Fruit fly (Drosophila melanogaster) whole organism, embryonic: ENCODE results near the gene CG7903.
A peak's percentile ranks its signal among the peaks of the same experiment; 100 is the strongest.

Experiments
- BtbVII ChIP-seq: fragments of 200-800 bp; sonication (Bioruptor generic); optimal IDR thresholded peaks from 3 replicates; lab custom pipeline; 2017; ENCODE audit warnings: missing biosample characterization, mild to moderate bottlenecking, missing genetic modification characterization
- CG10274 ChIP-seq: fragments of 200-800 bp; sonication (Bioruptor generic); optimal IDR thresholded peaks from 3 replicates; lab custom pipeline; 2017; ENCODE audit warnings: missing biosample characterization, mild to moderate bottlenecking, missing genetic modification characterization
- CG10321 ChIP-seq: fragments of 200-800 bp; sonication (Bioruptor generic); IDR thresholded peaks from 2 replicates; pipeline ENCODE4 v1.3.6; 2022; ENCODE audit warnings: missing biosample characterization, missing genetic modification characterization
- CG11093 ChIP-seq: fragments of 200-800 bp; sonication (Bioruptor generic); IDR thresholded peaks from 3 replicates; pipeline ENCODE4 v1.3.6; 2022; ENCODE audit warnings: missing biosample characterization, missing genetic modification characterization
- CG12769 ChIP-seq: fragments of 200-800 bp; sonication (Bioruptor generic); optimal IDR thresholded peaks from 2 replicates; lab custom pipeline; 2019; ENCODE audit warnings: missing biosample characterization, mild to moderate bottlenecking, missing genetic modification characterization, moderate library complexity
- CG13296 ChIP-seq: fragments of 200-800 bp; sonication (Bioruptor generic); optimal IDR thresholded peaks from 3 replicates; lab custom pipeline; 2018; ENCODE audit warnings: missing biosample characterization, mild to moderate bottlenecking, missing genetic modification characterization
- CG14441 ChIP-seq: fragments of 200-800 bp; sonication (Bioruptor generic); IDR thresholded peaks from 2 replicates; pipeline ENCODE4 v1.3.6; 2022; ENCODE audit warnings: missing biosample characterization, missing genetic modification characterization
- CG14710 ChIP-seq: fragments of 200-800 bp; sonication (Bioruptor generic); optimal IDR thresholded peaks from 3 replicates; lab custom pipeline; 2019; ENCODE audit warnings: missing biosample characterization, mild to moderate bottlenecking, missing genetic modification characterization, moderate library complexity
- CG15514 ChIP-seq: fragments of 200-800 bp; sonication (Bioruptor generic); optimal IDR thresholded peaks from 3 replicates; lab custom pipeline; 2017; ENCODE audit warnings: missing biosample characterization, missing genetic modification characterization, mild to moderate bottlenecking, moderate library complexity, missing genetic modification reagents
- CG1603 ChIP-seq: fragments of 200-800 bp; sonication (Bioruptor generic); optimal IDR thresholded peaks from 2 replicates; lab custom pipeline; 2019; ENCODE audit warnings: missing biosample characterization, mild to moderate bottlenecking, missing genetic modification characterization, moderate library complexity
- CG16813 ChIP-seq: fragments of 200-800 bp; sonication (Bioruptor generic); IDR thresholded peaks from 3 replicates; pipeline ENCODE4 v1.3.6; 2022; ENCODE audit warnings: missing biosample characterization, missing genetic modification characterization; ENCODE audit not compliant: partially characterized antibody
- CG18476 ChIP-seq: fragments of 200-800 bp; sonication (Bioruptor generic); optimal IDR thresholded peaks from 2 replicates; lab custom pipeline; 2016; ENCODE audit warnings: missing biosample characterization, mild to moderate bottlenecking, missing genetic modification characterization
- CG4424 ChIP-seq: fragments of 200-800 bp; sonication (Bioruptor generic); optimal IDR thresholded peaks from 3 replicates; lab custom pipeline; 2016; ENCODE audit warnings: missing biosample characterization, missing genetic modification characterization
- CG4707 ChIP-seq: fragments of 200-800 bp; sonication (Bioruptor generic); optimal IDR thresholded peaks from 2 replicates; lab custom pipeline; 2018; ENCODE audit warnings: missing biosample characterization, mild to moderate bottlenecking, missing genetic modification characterization, moderate library complexity
- CG6272 ChIP-seq: fragments of 200-800 bp; sonication (Bioruptor generic); IDR thresholded peaks from 2 replicates; pipeline ENCODE4 v1.3.6; 2022; ENCODE audit warnings: missing biosample characterization, missing genetic modification characterization
- CG6689 ChIP-seq: fragments of 200-800 bp; sonication (Bioruptor generic); IDR thresholded peaks from 2 replicates; pipeline ENCODE4 v1.3.6; 2022; ENCODE audit warnings: missing biosample characterization, missing genetic modification characterization
- CG6765 ChIP-seq: fragments of 200-800 bp; sonication (Bioruptor generic); optimal IDR thresholded peaks from 3 replicates; lab custom pipeline; 2017; ENCODE audit warnings: missing biosample characterization, mild to moderate bottlenecking, missing genetic modification characterization
- CG7271 ChIP-seq: fragments of 200-800 bp; sonication (Bioruptor generic); optimal IDR thresholded peaks from 2 replicates; lab custom pipeline; 2018; ENCODE audit warnings: missing biosample characterization, mild to moderate bottlenecking, missing genetic modification characterization, moderate library complexity
- CG7839 ChIP-seq: fragments of 200-800 bp; sonication (Bioruptor generic); optimal IDR thresholded peaks from 3 replicates; lab custom pipeline; 2018; ENCODE audit warnings: missing biosample characterization, mild to moderate bottlenecking, missing genetic modification characterization, moderate library complexity
- CG8281 ChIP-seq: fragments of 200-800 bp; sonication (Bioruptor generic); optimal IDR thresholded peaks from 2 replicates; lab custom pipeline; 2018; ENCODE audit warnings: missing biosample characterization, mild to moderate bottlenecking, missing genetic modification characterization, moderate library complexity
- CG9817 ChIP-seq: fragments of 200-800 bp; sonication (Bioruptor generic); optimal IDR thresholded peaks from 2 replicates; lab custom pipeline; 2018; ENCODE audit warnings: missing biosample characterization, mild to moderate bottlenecking, missing genetic modification characterization, moderate library complexity
- Doc2 ChIP-seq: fragments of 200-800 bp; sonication (Bioruptor generic); IDR thresholded peaks from 2 replicates; pipeline ENCODE4 v1.3.6; 2022; ENCODE audit warnings: missing biosample characterization, missing genetic modification characterization
- ERR ChIP-seq: fragments of 200-800 bp; sonication (Bioruptor generic); optimal IDR thresholded peaks from 2 replicates; lab custom pipeline; 2016; ENCODE audit warnings: missing biosample characterization, missing genetic modification characterization
- Eip74EF ChIP-seq, 2 experiments: fragments of 200-800 bp in 1 of 2; fragments of >200 bp in 1 of 2; sonication (Bioruptor generic) in 1 of 2; optimal IDR thresholded peaks; 2 replicates each; lab custom pipeline; 2017 to 2019; ENCODE audit warnings: missing biosample characterization in 2 of 2, missing genetic modification characterization in 2 of 2, mild to moderate bottlenecking in 1 of 2, moderate library complexity in 1 of 2
- Ets65A ChIP-seq: fragments of 200-800 bp; sonication (Bioruptor generic); peaks from one replicate; lab custom pipeline; 2016; ENCODE audit warnings: missing biosample characterization, missing genetic modification characterization
- Fer1 ChIP-seq: fragments of 200-800 bp; sonication (Bioruptor generic); optimal IDR thresholded peaks from 2 replicates; lab custom pipeline; 2017; ENCODE audit warnings: missing biosample characterization, mild to moderate bottlenecking, missing genetic modification characterization
- Hand ChIP-seq: fragments of 200-800 bp; sonication (Bioruptor generic); optimal IDR thresholded peaks from 2 replicates; lab custom pipeline; 2017; ENCODE audit warnings: mild to moderate bottlenecking, missing biosample characterization, missing genetic modification reagents, missing genetic modification characterization
- Hmr ChIP-seq: fragments of 200-800 bp; sonication (Bioruptor generic); optimal IDR thresholded peaks from 3 replicates; lab custom pipeline; 2017; ENCODE audit warnings: mild to moderate bottlenecking, missing biosample characterization, missing genetic modification reagents, missing genetic modification characterization
- Lpt ChIP-seq: fragments of >200 bp; optimal IDR thresholded peaks from 2 replicates; lab custom pipeline; 2018; ENCODE audit warnings: missing biosample characterization, missing genetic modification characterization
- NfI ChIP-seq: fragments of 200-800 bp; sonication (Bioruptor generic); optimal IDR thresholded peaks from 3 replicates; lab custom pipeline; 2018; ENCODE audit warnings: missing biosample characterization, mild to moderate bottlenecking, missing genetic modification characterization, moderate library complexity
- Pdp1 ChIP-seq, 2 experiments: fragments of 200-800 bp; sonication (Bioruptor generic); optimal IDR thresholded peaks; 3 replicates each; lab custom pipeline; 2016; ENCODE audit warnings: missing biosample characterization in 2 of 2, missing genetic modification characterization in 2 of 2, mild to moderate bottlenecking in 1 of 2, moderate library complexity in 1 of 2
- Scr ChIP-seq: fragments of 200-800 bp; sonication (Bioruptor generic); IDR thresholded peaks from 2 replicates; pipeline ENCODE4 v1.3.6; 2022; ENCODE audit warnings: missing biosample characterization, missing genetic modification characterization; ENCODE audit not compliant: partially characterized antibody
- Taf1 ChIP-seq: fragments of 200-800 bp; sonication (Bioruptor generic); IDR thresholded peaks from 2 replicates; pipeline ENCODE4 v1.3.6; 2022; ENCODE audit warnings: missing biosample characterization, missing genetic modification characterization
- Xrp1 ChIP-seq: fragments of 200-800 bp; sonication (Bioruptor generic); IDR thresholded peaks from 2 replicates; pipeline ENCODE4 v1.3.6; 2022; ENCODE audit warnings: missing biosample characterization, missing genetic modification characterization
- YL-1 ChIP-seq: fragments of 200-800 bp; sonication (Bioruptor generic); optimal IDR thresholded peaks from 3 replicates; lab custom pipeline; 2017; ENCODE audit warnings: missing biosample characterization, mild to moderate bottlenecking, missing genetic modification characterization
- ara ChIP-seq: fragments of 200-800 bp; sonication (Bioruptor generic); IDR thresholded peaks from 2 replicates; pipeline ENCODE4 v1.3.6; 2022; ENCODE audit warnings: missing biosample characterization, missing genetic modification characterization
- ase ChIP-seq: fragments of 200-800 bp; sonication (Bioruptor generic); IDR thresholded peaks from 3 replicates; pipeline ENCODE4 v1.3.6; 2022; ENCODE audit warnings: missing biosample characterization, missing genetic modification characterization
- bbx ChIP-seq: fragments of 200-800 bp; sonication (Bioruptor generic); IDR thresholded peaks from 2 replicates; pipeline ENCODE4 v1.3.6; 2022; ENCODE audit warnings: missing biosample characterization, missing genetic modification characterization; ENCODE audit not compliant: partially characterized antibody
- bigmax ChIP-seq: fragments of 200-800 bp; sonication (Bioruptor generic); optimal IDR thresholded peaks from 2 replicates; lab custom pipeline; 2018; ENCODE audit warnings: missing biosample characterization, mild to moderate bottlenecking, missing genetic modification characterization
- caup ChIP-seq: fragments of 200-800 bp; sonication (Bioruptor generic); optimal IDR thresholded peaks from 3 replicates; lab custom pipeline; 2017; ENCODE audit warnings: missing biosample characterization, mild to moderate bottlenecking, missing genetic modification characterization, moderate library complexity; ENCODE audit not compliant: severe bottlenecking
- crp ChIP-seq, 2 experiments: fragments of 200-800 bp; sonication (Bioruptor generic); optimal IDR thresholded peaks; 2 replicates in 1 of 2; 3 replicates in 1 of 2; lab custom pipeline; 2017; ENCODE audit warnings: missing biosample characterization in 2 of 2, missing genetic modification characterization in 2 of 2, mild to moderate bottlenecking in 1 of 2, moderate library complexity in 1 of 2
- ems ChIP-seq: fragments of 200-800 bp; sonication (Bioruptor generic); optimal IDR thresholded peaks from 3 replicates; lab custom pipeline; 2016; ENCODE audit warnings: missing biosample characterization, missing genetic modification characterization
- knrl ChIP-seq: fragments of 200-800 bp; sonication (Bioruptor generic); IDR thresholded peaks from 3 replicates; pipeline ENCODE4 v1.3.6; 2022; ENCODE audit warnings: missing biosample characterization, missing genetic modification characterization; ENCODE audit not compliant: partially characterized antibody
- mirr ChIP-seq: fragments of 200-800 bp; sonication (Bioruptor generic); optimal IDR thresholded peaks from 3 replicates; lab custom pipeline; 2018; ENCODE audit warnings: missing biosample characterization, mild to moderate bottlenecking, missing genetic modification characterization
- nerfin-2 ChIP-seq: fragments of 200-800 bp; sonication (Bioruptor generic); IDR thresholded peaks from 2 replicates; pipeline ENCODE4 v1.3.6; 2022; ENCODE audit warnings: missing biosample characterization, missing genetic modification characterization; ENCODE audit not compliant: partially characterized antibody
- pb ChIP-seq: fragments of 200-800 bp; sonication (Bioruptor generic); optimal IDR thresholded peaks from 3 replicates; lab custom pipeline; 2016; ENCODE audit warnings: missing biosample characterization, missing genetic modification characterization
- row ChIP-seq: fragments of 200-800 bp; sonication (Bioruptor generic); IDR thresholded peaks from 3 replicates; pipeline ENCODE4 v1.3.6; 2022; ENCODE audit warnings: missing biosample characterization, missing genetic modification characterization
- ttk ChIP-seq: fragments of 200-800 bp; sonication (Bioruptor generic); IDR thresholded peaks from 2 replicates; pipeline ENCODE4 v2.1.2; 2022; ENCODE audit warnings: missing biosample characterization, missing genetic modification characterization
- yki ChIP-seq: fragments of >200 bp; optimal IDR thresholded peaks from 3 replicates; lab custom pipeline; 2018

CG7903 gene

DNA sequence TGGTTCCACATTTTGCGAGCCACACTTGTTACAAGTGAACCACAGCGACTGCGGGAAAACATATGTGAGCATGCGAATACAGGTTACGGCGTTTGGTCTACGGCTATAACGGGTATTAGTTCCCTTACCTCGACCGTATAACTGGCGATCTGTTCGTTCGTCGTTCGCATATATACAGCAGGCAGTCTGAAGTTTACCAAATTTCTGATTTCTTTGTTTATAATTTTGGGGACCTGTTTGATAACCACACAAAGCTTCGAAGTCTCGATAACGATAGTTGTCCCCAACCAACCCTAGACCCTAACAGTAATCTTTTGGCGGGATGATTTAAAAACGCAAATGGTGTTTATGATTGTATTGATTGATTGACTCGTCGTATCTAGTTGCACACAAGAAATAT lies 1.9 kb downstream of the CG7903 start, which contains the start of gene Acph-1 (continued):
- TF ChIP-seq YL-1 (GFP tag; lab: Kevin White, UChicago) (peak; percentile 18), ems (GFP tag; lab: Kevin White, UChicago) (no peak), ERR (GFP tag; lab: Kevin White, UChicago) (no peak), Doc2 (GFP tag; lab: Robert Waterston, UW) (no peak), CG8281 (no peak), ttk (GFP tag; lab: Robert Waterston, UW) (no peak), yki (lab: Kevin White, UChicago) (no peak)

DNA sequence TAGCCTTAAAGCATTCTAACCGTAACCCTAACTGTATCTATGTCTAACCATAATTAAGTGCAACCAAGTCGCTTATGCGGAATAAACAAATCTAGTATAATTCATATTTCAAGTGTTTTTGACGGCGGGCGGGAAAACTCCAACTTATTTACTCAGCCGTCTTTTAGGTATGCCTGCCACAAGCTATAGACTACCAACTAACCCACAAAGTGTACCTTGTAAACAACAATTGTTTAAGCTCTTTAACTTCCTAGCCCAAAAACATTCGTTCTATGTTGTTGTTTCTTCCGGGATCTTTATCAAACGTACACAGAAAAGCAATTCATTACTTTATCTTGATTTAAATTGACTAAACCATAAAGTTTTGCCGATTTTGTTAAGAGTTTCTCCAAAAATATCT lies 4.3 kb downstream of the CG7903 start:
- TF ChIP-seq caup (GFP tag; lab: Kevin White, UChicago) (peak; percentile 38), ase (GFP tag; lab: Robert Waterston, UW) (no peak), Ets65A (GFP tag; lab: Kevin White, UChicago) (no peak), crp (GFP tag; optimal IDR thresholded peaks at IDR 0.05; lab: Kevin White, UChicago) (no peak), CG13296 (peak; percentile 8), Fer1 (GFP tag; lab: Kevin White, UChicago) (peak; percentile 58), CG1603 (tag; lab: Kevin White, UChicago) (no peak), CG9817 (tag; lab: Kevin White, UChicago) (no peak), CG12769 (tag; lab: Kevin White, UChicago) (no peak), CG6272 (GFP tag; lab: Robert Waterston, UW) (no peak), CG15514 (GFP tag; lab: Kevin White, UChicago) (peak; percentile 23), CG7839 (tag; lab: Kevin White, UChicago) (no peak), CG14441 (GFP tag; lab: Robert Waterston, UW) (no peak), CG7271 (tag; lab: Kevin White, UChicago) (no peak), CG6765 (GFP tag; lab: Kevin White, UChicago) (peak; percentile 50), yki (lab: Kevin White, UChicago) (no peak), mirr (peak; percentile 17), Lpt (GFP tag; lab: Kevin White, UChicago) (no peak), CG4424 (GFP tag; lab: Kevin White, UChicago) (no peak), pb (no peak), CG14710 (no peak), CG10321 (GFP tag; lab: Robert Waterston, UW) (no peak), Taf1 (GFP tag; lab: Robert Waterston, UW) (no peak), row (GFP tag; lab: Robert Waterston, UW) (no peak), Hand (GFP tag; lab: Kevin White, UChicago) (no peak), NfI (no peak), Eip74EF (GFP tag; optimal IDR thresholded peaks at IDR 0.05; lab: Kevin White, UChicago) (peak in 1 of 2 experiments; percentile 7), Scr (GFP tag; lab: Robert Waterston, UW) (no peak), Pdp1 (GFP tag; optimal IDR thresholded peaks at IDR 0.05; lab: Kevin White, UChicago) (no peak), CG18476 (GFP tag; lab: Kevin White, UChicago) (no peak), Hmr (GFP tag; lab: Kevin White, UChicago) (no peak), bigmax (GFP tag; lab: Kevin White, UChicago) (no peak), nerfin-2 (no peak), BtbVII (peak; percentile 0), bbx (GFP tag; lab: Robert Waterston, UW) (no peak), CG6689 (GFP tag; lab: Robert Waterston, UW) (no peak), CG16813 (GFP tag; lab: Robert Waterston, UW) (no peak), CG11093 (GFP tag; lab: Robert Waterston, UW) (no peak), knrl (GFP tag; lab: Robert Waterston, UW) (no peak), CG4707 (GFP tag; lab: Kevin White, UChicago) (no peak), Xrp1 (no peak), CG10274 (GFP tag; lab: Kevin White, UChicago) (no peak), ara (GFP tag; lab: Robert Waterston, UW) (no peak)
